Worm (Caenorhabditis elegans): ENCODE measurements around the gene spch-1.

ce11 chrIV:10112570-10112969 lies 1.2 kb upstream of the spch-1 start, which contains the start of gene nsph-3.2:
- TF ChIP-seq ama-1 (optimal IDR thresholded peaks at IDR 0.05) (no peak), B0310.2 (tag; optimal IDR thresholded peaks at IDR 0.05) (no peak), F13C5.2 (tag; optimal IDR thresholded peaks at IDR 0.05) (no peak), ceh-36 (tag; optimal IDR thresholded peaks at IDR 0.05) (no peak), hmbx-1 (tag; optimal IDR thresholded peaks at IDR 0.05) (no peak), hnd-1 (tag; optimal IDR thresholded peaks at IDR 0.05) (no peak), sea-1 (GFP tag; conservative IDR thresholded peaks at IDR 0.05) (no peak), pes-1 (GFP tag; IDR thresholded peaks at IDR 0.05) (no peak)
